Fruit fly (Drosophila melanogaster) whole organism, embryonic: ENCODE data around the gene nol.

Source experiments
- Awh ChIP-seq: fragments of 200-800 bp; sonication (Bioruptor generic); IDR thresholded peaks from 2 replicates; pipeline ENCODE4, ENCODE4 v1.3.6; 2022; ENCODE audit warnings: missing biosample characterization, missing genetic modification characterization
- CG10147 ChIP-seq: fragments of 200-800 bp; sonication (Bioruptor generic); optimal IDR thresholded peaks from 2 replicates; lab custom pipeline; 2019; ENCODE audit warnings: missing biosample characterization, mild to moderate bottlenecking, missing genetic modification characterization, moderate library complexity
- CG10321 ChIP-seq: fragments of 200-800 bp; sonication (Bioruptor generic); IDR thresholded peaks from 2 replicates; pipeline ENCODE4 v1.3.6; 2022; ENCODE audit warnings: missing biosample characterization, missing genetic modification characterization
- CG10543 ChIP-seq: fragments of 200-800 bp; sonication (Bioruptor generic); optimal IDR thresholded peaks from 3 replicates; lab custom pipeline; 2017; ENCODE audit warnings: missing biosample characterization, mild to moderate bottlenecking, missing genetic modification characterization, moderate library complexity
- CG10979 ChIP-seq: fragments of 200-800 bp; sonication (Bioruptor generic); optimal IDR thresholded peaks from 2 replicates; lab custom pipeline; 2018; ENCODE audit warnings: missing biosample characterization, mild to moderate bottlenecking, missing genetic modification characterization, moderate library complexity
- CG14441 ChIP-seq: fragments of 200-800 bp; sonication (Bioruptor generic); IDR thresholded peaks from 2 replicates; pipeline ENCODE4 v1.3.6; 2022; ENCODE audit warnings: missing biosample characterization, missing genetic modification characterization
- CG14860 ChIP-seq: fragments of 200-800 bp; sonication (Bioruptor generic); IDR thresholded peaks from 3 replicates; pipeline ENCODE4 v1.3.6; 2022; ENCODE audit warnings: missing biosample characterization, missing genetic modification characterization; ENCODE audit not compliant: partially characterized antibody
- CG15269 ChIP-seq: fragments of 200-800 bp; sonication (Bioruptor generic); optimal IDR thresholded peaks from 2 replicates; lab custom pipeline; 2018; ENCODE audit warnings: missing biosample characterization, mild to moderate bottlenecking, missing genetic modification characterization, moderate library complexity
- CG15479 ChIP-seq: fragments of 200-800 bp; sonication (Bioruptor generic); optimal IDR thresholded peaks from 3 replicates; lab custom pipeline; 2019; ENCODE audit warnings: missing biosample characterization, mild to moderate bottlenecking, missing genetic modification characterization, moderate library complexity
- CG15696 ChIP-seq: fragments of 200-800 bp; sonication (Bioruptor generic); optimal IDR thresholded peaks from 2 replicates; lab custom pipeline; 2019; ENCODE audit warnings: missing biosample characterization, mild to moderate bottlenecking, missing genetic modification characterization, moderate library complexity
- CG17829 ChIP-seq: fragments of 200-800 bp; optimal IDR thresholded peaks from 2 replicates; lab custom pipeline; 2019; ENCODE audit warnings: missing biosample characterization, mild to moderate bottlenecking, missing genetic modification characterization, moderate library complexity
- CG17912 ChIP-seq: fragments of 200-800 bp; sonication (Bioruptor generic); optimal IDR thresholded peaks from 2 replicates; lab custom pipeline; 2018; ENCODE audit warnings: missing biosample characterization, mild to moderate bottlenecking, missing genetic modification characterization
- CG18011 ChIP-seq: fragments of 200-800 bp; sonication (Bioruptor generic); optimal IDR thresholded peaks from 2 replicates; lab custom pipeline; 2017; ENCODE audit warnings: missing biosample characterization, missing genetic modification characterization, mild to moderate bottlenecking, moderate library complexity, missing genotype
- CG30403 ChIP-seq: fragments of 200-800 bp; sonication (Bioruptor generic); optimal IDR thresholded peaks from 3 replicates; lab custom pipeline; 2016; ENCODE audit warnings: missing biosample characterization, missing genetic modification characterization
- CG34224 ChIP-seq: fragments of 200-800 bp; sonication (Bioruptor generic); IDR thresholded peaks from 3 replicates; pipeline ENCODE4 v1.3.6; 2022; ENCODE audit warnings: missing biosample characterization, missing genetic modification characterization; ENCODE audit not compliant: partially characterized antibody
- CG3995 ChIP-seq: fragments of 200-800 bp; sonication (Bioruptor generic); optimal IDR thresholded peaks from 3 replicates; lab custom pipeline; 2016; ENCODE audit warnings: missing biosample characterization, missing genetic modification characterization
- CG4282 ChIP-seq: fragments of 200-800 bp; sonication (Bioruptor generic); optimal IDR thresholded peaks from 2 replicates; lab custom pipeline; 2016; ENCODE audit warnings: missing biosample characterization, missing genetic modification characterization
- CG4328 ChIP-seq: fragments of 200-800 bp; sonication (Bioruptor generic); optimal IDR thresholded peaks from 3 replicates; lab custom pipeline; 2017; ENCODE audit warnings: missing biosample characterization, missing genetic modification reagents, missing genetic modification characterization
- CG4617 ChIP-seq: fragments of 200-800 bp; sonication (Bioruptor generic); optimal IDR thresholded peaks from 3 replicates; lab custom pipeline; 2016; ENCODE audit warnings: missing biosample characterization, missing genetic modification characterization, borderline replicate concordance
- CG6683 ChIP-seq: fragments of 200-800 bp; sonication (Bioruptor generic); optimal IDR thresholded peaks from 2 replicates; lab custom pipeline; 2017; ENCODE audit warnings: missing biosample characterization, mild to moderate bottlenecking, missing genetic modification characterization, missing genetic modification reagents
- CG6813 ChIP-seq: fragments of 200-800 bp; sonication (Bioruptor generic); optimal IDR thresholded peaks from 2 replicates; lab custom pipeline; 2017; ENCODE audit warnings: missing biosample characterization, missing genetic modification characterization, mild to moderate bottlenecking, moderate library complexity, missing genetic modification reagents
- CG7556 ChIP-seq: fragments of 200-800 bp; sonication (Bioruptor generic); optimal IDR thresholded peaks from 2 replicates; lab custom pipeline; 2017; ENCODE audit warnings: missing biosample characterization, mild to moderate bottlenecking, missing genetic modification characterization
- CG8765 ChIP-seq: fragments of 200-800 bp; sonication (Bioruptor generic); IDR thresholded peaks from 2 replicates; pipeline ENCODE4 v1.3.6; 2022; ENCODE audit warnings: missing biosample characterization, missing genetic modification characterization
- CG8944 ChIP-seq: fragments of 200-800 bp; sonication (Bioruptor generic); optimal IDR thresholded peaks from 3 replicates; lab custom pipeline; 2016; ENCODE audit warnings: missing biosample characterization, missing genetic modification characterization
- CG9727 ChIP-seq: fragments of 200-800 bp; sonication (Bioruptor generic); optimal IDR thresholded peaks from 3 replicates; lab custom pipeline; 2017; ENCODE audit warnings: missing biosample characterization, mild to moderate bottlenecking, missing genetic modification characterization
- CoRest ChIP-seq: fragments of 200-800 bp; sonication (Bioruptor generic); optimal IDR thresholded peaks from 3 replicates; lab custom pipeline; 2018; ENCODE audit warnings: missing biosample characterization, mild to moderate bottlenecking, missing genetic modification characterization, moderate library complexity
- Dip3 ChIP-seq: fragments of 200-800 bp; sonication (Bioruptor generic); optimal IDR thresholded peaks from 3 replicates; lab custom pipeline; 2016; ENCODE audit warnings: missing biosample characterization, missing genetic modification characterization
- Dll ChIP-seq: fragments of 200-800 bp; sonication (Bioruptor generic); IDR thresholded peaks from 4 replicates; pipeline ENCODE4 v1.3.6; 2022; ENCODE audit warnings: missing biosample characterization, missing genetic modification characterization; ENCODE audit not compliant: partially characterized antibody
- Eip74EF ChIP-seq, 2 experiments: fragments of 200-800 bp in 1 of 2; fragments of >200 bp in 1 of 2; sonication (Bioruptor generic) in 1 of 2; optimal IDR thresholded peaks; 2 replicates each; lab custom pipeline; 2017 to 2019; ENCODE audit warnings: missing biosample characterization in 2 of 2, missing genetic modification characterization in 2 of 2, mild to moderate bottlenecking in 1 of 2, moderate library complexity in 1 of 2
- Fer1 ChIP-seq: fragments of 200-800 bp; sonication (Bioruptor generic); optimal IDR thresholded peaks from 2 replicates; lab custom pipeline; 2017; ENCODE audit warnings: missing biosample characterization, mild to moderate bottlenecking, missing genetic modification characterization
- MTF-1 ChIP-seq: fragments of 200-800 bp; sonication (Bioruptor generic); optimal IDR thresholded peaks from 2 replicates; lab custom pipeline; 2018; ENCODE audit warnings: missing biosample characterization, mild to moderate bottlenecking, missing genetic modification characterization, borderline replicate concordance
- Myb ChIP-seq: fragments of 200-800 bp; sonication (Bioruptor generic); optimal IDR thresholded peaks from 2 replicates; lab custom pipeline; 2016; ENCODE audit warnings: missing biosample characterization, missing genetic modification characterization
- Opbp ChIP-seq: fragments of 200-800 bp; sonication (Bioruptor generic); IDR thresholded peaks from 3 replicates; pipeline ENCODE4 v1.3.6; 2022; ENCODE audit warnings: missing biosample characterization, missing genetic modification characterization; ENCODE audit not compliant: partially characterized antibody
- Rx ChIP-seq: fragments of 200-800 bp; sonication (Bioruptor generic); IDR thresholded peaks from 2 replicates; pipeline ENCODE4 v1.3.6; 2022; ENCODE audit warnings: missing biosample characterization, missing genetic modification characterization
- al ChIP-seq: fragments of 200-800 bp; sonication (Bioruptor generic); IDR thresholded peaks from 2 replicates; pipeline ENCODE4 v1.3.6; 2022; ENCODE audit warnings: missing biosample characterization, missing genetic modification characterization
- amos ChIP-seq: fragments of 200-800 bp; sonication (Bioruptor generic); IDR thresholded peaks from 2 replicates; pipeline ENCODE4 v1.3.6; 2022; ENCODE audit warnings: missing biosample characterization, missing genetic modification characterization; ENCODE audit not compliant: partially characterized antibody
- ash1 ChIP-seq: fragments of 200-800 bp; sonication (Bioruptor generic); optimal IDR thresholded peaks from 2 replicates; lab custom pipeline; 2018; ENCODE audit warnings: missing biosample characterization, mild to moderate bottlenecking, missing genetic modification characterization
- bsh ChIP-seq, 2 experiments: fragments of 200-800 bp; sonication (Bioruptor generic); optimal IDR thresholded peaks; 2 replicates each; lab custom pipeline; 2017 to 2018; ENCODE audit warnings: mild to moderate bottlenecking in 2 of 2, missing biosample characterization in 2 of 2, missing genetic modification characterization in 2 of 2, moderate library complexity in 1 of 2
- croc ChIP-seq: fragments of 200-800 bp; sonication (Bioruptor generic); conservative IDR thresholded peaks from 3 replicates; pipeline ENCODE4 v1.3.6; 2022; ENCODE audit warnings: missing biosample characterization, missing genetic modification characterization
- dmrt99B ChIP-seq: fragments of 200-800 bp; sonication (Bioruptor generic); optimal IDR thresholded peaks from 2 replicates; lab custom pipeline; 2018; ENCODE audit warnings: missing biosample characterization, mild to moderate bottlenecking, missing genetic modification characterization, moderate library complexity
- eyg ChIP-seq: fragments of 200-800 bp; sonication (Bioruptor generic); optimal IDR thresholded peaks from 3 replicates; lab custom pipeline; 2016; ENCODE audit warnings: missing biosample characterization, missing genetic modification characterization
- gt ChIP-seq: fragments of 200-800 bp; sonication (Bioruptor generic); IDR thresholded peaks from 2 replicates; pipeline ENCODE4 v1.3.6; 2022; ENCODE audit warnings: missing biosample characterization, missing genetic modification characterization
- lbe ChIP-seq: fragments of 200-800 bp; sonication (Bioruptor generic); optimal IDR thresholded peaks from 2 replicates; lab custom pipeline; 2016; ENCODE audit warnings: missing biosample characterization, mild to moderate bottlenecking, missing genetic modification characterization
- scrt ChIP-seq: fragments of 200-800 bp; sonication (Bioruptor generic); optimal IDR thresholded peaks from 2 replicates; lab custom pipeline; 2018; ENCODE audit warnings: missing biosample characterization, mild to moderate bottlenecking, missing genetic modification characterization, moderate library complexity
- sd ChIP-seq: fragments of 200-800 bp; sonication (Bioruptor generic); optimal IDR thresholded peaks from 3 replicates; lab custom pipeline; 2018; ENCODE audit warnings: missing biosample characterization, mild to moderate bottlenecking, missing genetic modification characterization, moderate library complexity
- ssp ChIP-seq: fragments of 200-800 bp; sonication (Bioruptor generic); IDR thresholded peaks from 2 replicates; pipeline ENCODE4 v1.3.6; 2022; ENCODE audit warnings: missing biosample characterization, missing genetic modification characterization
- trem ChIP-seq: fragments of 200-800 bp; optimal IDR thresholded peaks from 3 replicates; lab custom pipeline; 2019; ENCODE audit warnings: missing biosample characterization, mild to moderate bottlenecking, missing genetic modification characterization, moderate library complexity
- trh ChIP-seq: fragments of 200-800 bp; sonication (Bioruptor generic); optimal IDR thresholded peaks from 2 replicates; lab custom pipeline; 2016; ENCODE audit warnings: missing biosample characterization, missing genetic modification characterization

Gene nol

dm6 chr3L:11084557-11085231 is 45.9 kb upstream of the nol start (continued):
- peak; percentile 93 for TF ChIP-seq trh (GFP tag; lab: Kevin White, UChicago)
- peak; percentile 96 for TF ChIP-seq CG14441 (GFP tag; lab: Robert Waterston, UW)
- peak; percentile 94 for TF ChIP-seq CG8944 (GFP tag; lab: Kevin White, UChicago)
- peak; percentile 93 for TF ChIP-seq CG4617 (GFP tag; lab: Kevin White, UChicago)
- TF ChIP-seq lbe = no peak
- TF ChIP-seq al = peak; percentile 84
- peak; percentile 96 for TF ChIP-seq CG30403 (GFP tag; lab: Kevin White, UChicago)
- peak; percentile 98 for TF ChIP-seq CG9727 (GFP tag; lab: Kevin White, UChicago)
- no peak for TF ChIP-seq Opbp (GFP tag; lab: Robert Waterston, UW)
- TF ChIP-seq CG10147 (GFP tag; lab: Kevin White, UChicago) = peak; percentile 95
- peak; percentile 97 for TF ChIP-seq dmrt99B (tag; lab: Kevin White, UChicago)
- no peak for TF ChIP-seq amos (GFP tag; lab: Robert Waterston, UW)
- peak; percentile 81 for TF ChIP-seq CG10321
- peak; percentile 94 for TF ChIP-seq Fer1 (GFP tag; lab: Kevin White, UChicago)
- TF ChIP-seq CG17912 (GFP tag; lab: Kevin White, UChicago) = peak; percentile 78
- peak; percentile 98 for TF ChIP-seq Awh (GFP tag; lab: Robert Waterston, UW)
- TF ChIP-seq CG4282 (GFP tag; lab: Kevin White, UChicago) = peak; percentile 90
- no peak for TF ChIP-seq Dll (GFP tag; lab: Robert Waterston, UW)
- TF ChIP-seq CG15696 (tag; lab: Kevin White, UChicago) = peak; percentile 93
- peak; percentile 46 for TF ChIP-seq CG3995 (GFP tag; lab: Kevin White, UChicago)
- peak; percentile 77 for TF ChIP-seq CG18011
- peak; percentile 93 for TF ChIP-seq CG6813
- TF ChIP-seq croc (GFP tag; lab: Robert Waterston, UW) = peak; percentile 94
- peak; percentile 69 for TF ChIP-seq CG15479
- TF ChIP-seq CG14860 (GFP tag; lab: Robert Waterston, UW) = no peak
- peak; percentile 81 for TF ChIP-seq Myb (GFP tag; lab: Kevin White, UChicago)
- peak; percentile 86 for TF ChIP-seq ssp (GFP tag; lab: Robert Waterston, UW)
- TF ChIP-seq gt (GFP tag; lab: Robert Waterston, UW) = peak; percentile 83
- TF ChIP-seq CG6683 (GFP tag; lab: Kevin White, UChicago) = peak; percentile 89
- TF ChIP-seq Eip74EF (GFP tag; optimal IDR thresholded peaks at IDR 0.05; lab: Kevin White, UChicago) = peak in 1 of 2 experiments; percentile 98
- peak; percentile 95 for TF ChIP-seq Rx (GFP tag; lab: Robert Waterston, UW)
- peak; percentile 33 for TF ChIP-seq ash1 (GFP tag; lab: Kevin White, UChicago)
- TF ChIP-seq CG8765 = peak; percentile 87
- peak; percentile 82 for TF ChIP-seq CG4328 (GFP tag; lab: Kevin White, UChicago)
- TF ChIP-seq CoRest (tag; lab: Kevin White, UChicago) = peak; percentile 97
- peak; percentile 94 for TF ChIP-seq trem (tag; lab: Kevin White, UChicago)
- peak; percentile 79 for TF ChIP-seq scrt
- TF ChIP-seq CG15269 = peak; percentile 97
- no peak for TF ChIP-seq sd (tag; lab: Kevin White, UChicago)
- TF ChIP-seq bsh (GFP tag; optimal IDR thresholded peaks at IDR 0.05; lab: Kevin White, UChicago) = peak; percentile 97 to 99
- peak; percentile 97 for TF ChIP-seq CG17829
- peak; percentile 99 for TF ChIP-seq CG10979 (tag; lab: Kevin White, UChicago)
- peak; percentile 95 for TF ChIP-seq eyg
- peak; percentile 89 for TF ChIP-seq Dip3
- peak; percentile 86 for TF ChIP-seq MTF-1 (GFP tag; lab: Kevin White, UChicago)
- TF ChIP-seq CG10543 = peak; percentile 66
- peak; percentile 96 for TF ChIP-seq CG7556 (GFP tag; lab: Kevin White, UChicago)
- TF ChIP-seq CG34224 = no peak
